Worm (Caenorhabditis elegans) whole organism, L1 larva: Measurements from ENCODE around the gene frpr-11.

Source experiments
- C34B4.2 ChIP-seq: sonication (generic microtip); optimal IDR thresholded peaks from 2 replicates; lab custom pipeline; 2017; ENCODE audit warnings: mild to moderate bottlenecking, missing genetic modification characterization, missing compliant biosample characterization
- aly-2 ChIP-seq: fragments of 150-350 bp; optimal IDR thresholded peaks from 2 replicates; lab custom pipeline; 2014; ENCODE audit warnings: missing biosample characterization, missing genetic modification characterization
- blmp-1 ChIP-seq: fragments of 150-350 bp; optimal IDR thresholded peaks from 2 replicates; lab custom pipeline; 2014; ENCODE audit warnings: missing biosample characterization, missing genetic modification characterization
- ceh-82 ChIP-seq, 3 experiments: fragments of 150-350 bp in 1 of 3; sonication (generic microtip) in 2 of 3; optimal IDR thresholded peaks; 2 replicates each; lab custom pipeline; 2014 to 2017; ENCODE audit warnings: missing biosample characterization in 3 of 3, missing genetic modification characterization in 3 of 3
- dpl-1 ChIP-seq, 3 experiments: fragments of 150-350 bp in 2 of 3; sonication (generic microtip) in 1 of 3; optimal IDR thresholded peaks; 2 replicates each; lab custom pipeline; 2014 to 2017; ENCODE audit warnings: missing biosample characterization in 3 of 3, missing genetic modification characterization in 3 of 3, missing genetic modification reagents in 3 of 3
- dsc-1 ChIP-seq: sonication (generic microtip); optimal IDR thresholded peaks from 2 replicates; lab custom pipeline; 2016; ENCODE audit warnings: mild to moderate bottlenecking, missing genetic modification characterization, missing compliant biosample characterization
- efl-1 ChIP-seq, 4 experiments: fragments of 150-350 bp; optimal IDR thresholded peaks in 3 of 4; peaks in 1 of 4; 1 replicate in 1 of 4; 2 replicates in 3 of 4; lab custom pipeline; 2014; ENCODE audit warnings: missing biosample characterization in 2 of 4, missing genetic modification characterization in 2 of 4, missing genetic modification reagents in 2 of 4
- elt-2 ChIP-seq: sonication (generic microtip); optimal IDR thresholded peaks from 2 replicates; lab custom pipeline; 2016; ENCODE audit warnings: missing genetic modification characterization, mild to moderate bottlenecking, inconsistent platforms, missing compliant biosample characterization, missing genetic modification reagents
- elt-3 ChIP-seq, 6 experiments: fragments of 150-350 bp in 1 of 6; sonication (generic microtip); optimal IDR thresholded peaks; 2 replicates each; lab custom pipeline; 2017 to 2018; ENCODE audit warnings: missing biosample characterization in 6 of 6, missing genetic modification characterization in 6 of 6, inconsistent platforms in 1 of 6
- fkh-8 ChIP-seq: sonication (generic microtip); optimal IDR thresholded peaks from 2 replicates; lab custom pipeline; 2016; ENCODE audit warnings: mild to moderate bottlenecking, missing genetic modification characterization, missing compliant biosample characterization
- hlh-17 ChIP-seq: fragments of 200-800 bp; sonication (Bioruptor generic); optimal IDR thresholded peaks from 2 replicates; lab custom pipeline; 2018; ENCODE audit warnings: missing genetic modification characterization, mild to moderate bottlenecking, missing compliant biosample characterization, moderate library complexity, borderline replicate concordance
- hpl-2 ChIP-seq: fragments of 150-350 bp; optimal IDR thresholded peaks from 2 replicates; lab custom pipeline; 2014; ENCODE audit warnings: missing biosample characterization, missing genetic modification reagents, missing genetic modification characterization
- isw-1 ChIP-seq: fragments of 200-800 bp; sonication (Bioruptor generic); IDR thresholded peaks from 2 replicates; pipeline ENCODE4 v1.3.6; 2022; ENCODE audit warnings: missing genetic modification characterization, missing compliant biosample characterization
- jun-1 ChIP-seq: fragments of 150-350 bp; optimal IDR thresholded peaks from 2 replicates; lab custom pipeline; 2014; ENCODE audit warnings: missing biosample characterization, missing genetic modification reagents, missing genetic modification characterization
- lin-14 ChIP-seq: fragments of 200-800 bp; sonication (Bioruptor generic); optimal IDR thresholded peaks from 2 replicates; lab custom pipeline; 2018; ENCODE audit warnings: mild to moderate bottlenecking, missing genetic modification characterization, moderate library complexity, missing compliant biosample characterization
- lin-15B ChIP-seq: fragments of 150-350 bp; sonication (generic microtip); optimal IDR thresholded peaks from 3 replicates; lab custom pipeline; 2014; ENCODE audit warnings: missing biosample characterization, missing genetic modification characterization
- lin-35 ChIP-seq, 2 experiments: fragments of 150-350 bp; optimal IDR thresholded peaks; 2 replicates each; lab custom pipeline; 2014; ENCODE audit warnings: missing biosample characterization in 2 of 2, missing genetic modification characterization in 2 of 2, missing genetic modification reagents in 2 of 2
- lir-3 ChIP-seq: sonication (generic microtip); optimal IDR thresholded peaks from 2 replicates; lab custom pipeline; 2016; ENCODE audit warnings: mild to moderate bottlenecking, missing genetic modification characterization, moderate library complexity, missing compliant biosample characterization; ENCODE audit not compliant: poor library complexity
- mab-9 ChIP-seq: fragments of 200-800 bp; sonication (Bioruptor generic); IDR thresholded peaks from 2 replicates; pipeline ENCODE4 v1.3.6; 2022; ENCODE audit warnings: missing genetic modification reagents, missing genetic modification characterization, missing compliant biosample characterization
- mef-2 ChIP-seq: fragments of 150-350 bp; optimal IDR thresholded peaks from 2 replicates; lab custom pipeline; 2014; ENCODE audit warnings: missing biosample characterization, missing genetic modification characterization
- mep-1 ChIP-seq: fragments of 150-350 bp; optimal IDR thresholded peaks from 2 replicates; lab custom pipeline; 2014; ENCODE audit warnings: missing biosample characterization, missing genetic modification characterization
- nhr-12 ChIP-seq: sonication (generic microtip); optimal IDR thresholded peaks from 2 replicates; lab custom pipeline; 2017; ENCODE audit warnings: missing biosample characterization, missing genetic modification characterization
- nhr-20 ChIP-seq: sonication (generic microtip); optimal IDR thresholded peaks from 2 replicates; lab custom pipeline; 2016; ENCODE audit warnings: mild to moderate bottlenecking, missing genetic modification characterization, missing compliant biosample characterization
- nhr-237 ChIP-seq: fragments of 150-350 bp; optimal IDR thresholded peaks from 2 replicates; lab custom pipeline; 2014; ENCODE audit warnings: missing biosample characterization, missing genetic modification characterization
- nhr-28 ChIP-seq: fragments of 150-350 bp; optimal IDR thresholded peaks from 2 replicates; lab custom pipeline; 2014; ENCODE audit warnings: missing biosample characterization, missing genetic modification characterization
- nhr-71 ChIP-seq: sonication (generic microtip); optimal IDR thresholded peaks from 2 replicates; lab custom pipeline; 2016; ENCODE audit warnings: mild to moderate bottlenecking, missing genetic modification characterization, moderate library complexity, missing compliant biosample characterization
- nhr-85 ChIP-seq: sonication (generic microtip); peaks from one replicate; lab custom pipeline; 2016; ENCODE audit warnings: missing genetic modification characterization, inconsistent platforms, missing compliant biosample characterization
- pag-3 ChIP-seq: sonication (generic microtip); optimal IDR thresholded peaks from 2 replicates; lab custom pipeline; 2017; ENCODE audit warnings: missing genetic modification characterization, mild to moderate bottlenecking, missing compliant biosample characterization, antibody characterized with exemption, borderline replicate concordance; ENCODE audit not compliant: insufficient read depth
- pax-3 ChIP-seq: fragments of 200-800 bp; sonication (Bioruptor generic); optimal IDR thresholded peaks from 2 replicates; lab custom pipeline; 2018; ENCODE audit warnings: mild to moderate bottlenecking, missing genetic modification characterization, moderate library complexity, missing compliant biosample characterization
- pqm-1 ChIP-seq: sonication (generic microtip); optimal IDR thresholded peaks from 3 replicates; lab custom pipeline; 2017; ENCODE audit warnings: missing biosample characterization, missing genetic modification characterization
- skn-1 ChIP-seq: fragments of 150-350 bp; optimal IDR thresholded peaks from 2 replicates; lab custom pipeline; 2014; ENCODE audit warnings: missing biosample characterization, missing genetic modification characterization
- snpc-4 ChIP-seq: fragments of 150-350 bp; optimal IDR thresholded peaks from 2 replicates; lab custom pipeline; 2014; ENCODE audit warnings: missing biosample characterization, missing genetic modification characterization
- snu-23 ChIP-seq: sonication (generic microtip); optimal IDR thresholded peaks from 2 replicates; lab custom pipeline; 2016; ENCODE audit warnings: missing genetic modification characterization, missing compliant biosample characterization
- sox-4 ChIP-seq: sonication (generic microtip); optimal IDR thresholded peaks from 2 replicates; lab custom pipeline; 2016; ENCODE audit warnings: missing genetic modification characterization, missing compliant biosample characterization
- sptf-1 ChIP-seq: fragments of 150-350 bp; optimal IDR thresholded peaks from 2 replicates; lab custom pipeline; 2014; ENCODE audit warnings: missing biosample characterization, missing genetic modification characterization
- sup-37 ChIP-seq: fragments of 200-800 bp; sonication (Bioruptor generic); optimal IDR thresholded peaks from 2 replicates; lab custom pipeline; 2018; ENCODE audit warnings: mild to moderate bottlenecking, missing genetic modification characterization, missing compliant biosample characterization
- swsn-7 ChIP-seq: sonication (generic microtip); optimal IDR thresholded peaks from 2 replicates; lab custom pipeline; 2016; ENCODE audit warnings: missing genetic modification characterization, missing compliant biosample characterization
- tbx-2 ChIP-seq: sonication (generic microtip); optimal IDR thresholded peaks from 2 replicates; lab custom pipeline; 2016; ENCODE audit warnings: missing genetic modification characterization, missing compliant biosample characterization
- unc-130 ChIP-seq: fragments of 150-350 bp; optimal IDR thresholded peaks from 2 replicates; lab custom pipeline; 2017; ENCODE audit warnings: missing biosample characterization, missing genetic modification characterization, inconsistent platforms
- unc-86 ChIP-seq: sonication (generic microtip); optimal IDR thresholded peaks from 2 replicates; lab custom pipeline; 2016; ENCODE audit warnings: missing genetic modification characterization, missing compliant biosample characterization
- vab-15 ChIP-seq: sonication (generic microtip); optimal IDR thresholded peaks from 2 replicates; lab custom pipeline; 2017; ENCODE audit warnings: missing genotype, mild to moderate bottlenecking, missing genetic modification characterization, missing compliant biosample characterization
- zag-1 ChIP-seq: fragments of 150-350 bp; optimal IDR thresholded peaks from 2 replicates; lab custom pipeline; 2014; ENCODE audit warnings: missing biosample characterization, missing genetic modification characterization
- zip-4 ChIP-seq: fragments of 200-800 bp; sonication (Bioruptor generic); optimal IDR thresholded peaks from 2 replicates; lab custom pipeline; 2018; ENCODE audit warnings: mild to moderate bottlenecking, missing genetic modification characterization, moderate library complexity, missing compliant biosample characterization

Gene frpr-11

ce11 chrV:8934264-8934663, 27.3 kb downstream of the frpr-11 start:
- TF ChIP-seq lin-15B (tag; lab: Kevin White, UChicago): no peak
- no peak for TF ChIP-seq nhr-28 (tag; lab: Kevin White, UChicago)
- TF ChIP-seq unc-86 (tag; lab: Kevin White, UChicago): no peak
- TF ChIP-seq dsc-1 (tag; lab: Kevin White, UChicago): no peak
- no peak for TF ChIP-seq nhr-12 (tag; lab: Kevin White, UChicago)
- no peak for TF ChIP-seq dpl-1 (GFP tag; optimal IDR thresholded peaks at IDR 0.05; lab: Kevin White, UChicago)
- peak; percentile 25 for TF ChIP-seq jun-1 (tag; lab: Kevin White, UChicago)
- no peak for TF ChIP-seq snpc-4 (tag; lab: Kevin White, UChicago)
- TF ChIP-seq sptf-1: no peak
- TF ChIP-seq mef-2 (tag; lab: Kevin White, UChicago): no peak
- no peak for TF ChIP-seq sox-4 (tag; lab: Kevin White, UChicago)
- no peak for TF ChIP-seq vab-15 (tag; lab: Kevin White, UChicago)
- TF ChIP-seq ceh-82 (tag; optimal IDR thresholded peaks at IDR 0.05; lab: Kevin White, UChicago): no peak
- TF ChIP-seq nhr-237 (tag; lab: Kevin White, UChicago): no peak
- TF ChIP-seq mab-9 (GFP tag; lab: Robert Waterston, UW): no peak
- TF ChIP-seq pax-3 (tag; lab: Kevin White, UChicago): no peak
- TF ChIP-seq elt-2: peak; percentile 4
- no peak for TF ChIP-seq efl-1 (optimal IDR thresholded peaks at IDR 0.05; lab: Kevin White, UChicago)
- peak in 1 of 2 experiments; percentile 51 for TF ChIP-seq efl-1 (GFP tag; optimal IDR thresholded peaks at IDR 0.05 in 1 of 2; lab: Kevin White, UChicago)
- no peak for TF ChIP-seq lir-3 (tag; lab: Kevin White, UChicago)
- peak in 1 of 2 experiments; percentile 7 for TF ChIP-seq lin-35 (GFP tag; optimal IDR thresholded peaks at IDR 0.05; lab: Kevin White, UChicago)
- TF ChIP-seq lin-14 (GFP tag; lab: Kevin White, UChicago): peak; percentile 40
- TF ChIP-seq blmp-1 (tag; lab: Kevin White, UChicago): peak; percentile 52
- TF ChIP-seq aly-2 (tag; lab: Kevin White, UChicago): no peak
- no peak for TF ChIP-seq isw-1

- no peak for TF ChIP-seq hpl-2 (GFP tag; lab: Kevin White, UChicago)
- TF ChIP-seq zip-4: no peak
- no peak for TF ChIP-seq zag-1 (tag; lab: Kevin White, UChicago)
- TF ChIP-seq elt-3 (tag; optimal IDR thresholded peaks at IDR 0.05; lab: Kevin White, UChicago): peak in 1 of 6 experiments; percentile 38
- TF ChIP-seq swsn-7: peak; percentile 22
- TF ChIP-seq hlh-17 (GFP tag; lab: Kevin White, UChicago): no peak
- TF ChIP-seq pag-3 (tag; lab: Kevin White, UChicago): no peak
- TF ChIP-seq pqm-1: no peak
- TF ChIP-seq blmp-1 (tag; lab: Kevin White, UChicago): peak; percentile 73
- TF ChIP-seq C34B4.2 (tag; lab: Kevin White, UChicago): no peak
- TF ChIP-seq snu-23: peak; percentile 66
- peak; percentile 57 for TF ChIP-seq nhr-71 (tag; lab: Kevin White, UChicago)
- peak; percentile 61 for TF ChIP-seq nhr-20 (tag; lab: Kevin White, UChicago)
- no peak for TF ChIP-seq sup-37
- TF ChIP-seq unc-130 (tag; lab: Kevin White, UChicago): peak; percentile 17
- peak; percentile 34 for TF ChIP-seq mep-1
- TF ChIP-seq tbx-2 (tag; lab: Kevin White, UChicago): peak; percentile 21
- TF ChIP-seq fkh-8 (tag; lab: Kevin White, UChicago): no peak
- TF ChIP-seq lin-14 (GFP tag; lab: Kevin White, UChicago): peak; percentile 63
- TF ChIP-seq skn-1: peak; percentile 17
- peak; percentile 92 for TF ChIP-seq nhr-85
- TF ChIP-seq lin-35 (GFP tag; optimal IDR thresholded peaks at IDR 0.05; lab: Kevin White, UChicago): peak; percentile 8 to 46
- no peak for TF ChIP-seq mef-2 (tag; lab: Kevin White, UChicago)
Observed at ce11 chrV:8935104-8935503, 28.1 kb downstream of the frpr-11 start.
